Worm (Caenorhabditis elegans): ENCODE measurements around the gene col-111.

The col-111 gene

ce11 chrIV:4623852-4624251, 33.9 kb downstream of the col-111 start:
- no peak for TF ChIP-seq efl-1 (optimal IDR thresholded peaks at IDR 0.05)
- TF ChIP-seq efl-1 (GFP tag; optimal IDR thresholded peaks at IDR 0.05 in 1 of 2): peak in 1 of 2 experiments; percentile 41
- no peak for TF ChIP-seq snu-23 (GFP tag; optimal IDR thresholded peaks at IDR 0.05)

- no peak for TF ChIP-seq nhr-237 (tag; optimal IDR thresholded peaks at IDR 0.05)
- peak; percentile 86 for TF ChIP-seq fkh-8 (tag; optimal IDR thresholded peaks at IDR 0.05)
- TF ChIP-seq nhr-71 (tag; optimal IDR thresholded peaks at IDR 0.05): peak; percentile 59
- peak; percentile 66 for TF ChIP-seq egl-13 (tag; optimal IDR thresholded peaks at IDR 0.05)
- peak; percentile 72 for TF ChIP-seq nhr-47 (tag; optimal IDR thresholded peaks at IDR 0.05)
- peak; percentile 17 for TF ChIP-seq jun-1 (tag; optimal IDR thresholded peaks at IDR 0.05)
- peak; percentile 32 for TF ChIP-seq sox-4 (tag; optimal IDR thresholded peaks at IDR 0.05)
- TF ChIP-seq efl-1 (optimal IDR thresholded peaks at IDR 0.05): no peak
- no peak for TF ChIP-seq efl-1 (GFP tag; optimal IDR thresholded peaks at IDR 0.05 in 1 of 2)
- peak; percentile 64 for TF ChIP-seq pax-3 (tag; optimal IDR thresholded peaks at IDR 0.05)
- TF ChIP-seq swsn-7 (tag; optimal IDR thresholded peaks at IDR 0.05): no peak
- TF ChIP-seq fkh-10 (GFP tag; optimal IDR thresholded peaks at IDR 0.05): peak; percentile 11
- TF ChIP-seq dsc-1 (tag; optimal IDR thresholded peaks at IDR 0.05): peak; percentile 96
- TF ChIP-seq lin-39 (tag; optimal IDR thresholded peaks at IDR 0.05): no peak
These were observed 44.3 kb downstream of the col-111 start for ce11 chrIV:4613516-4613915.

- no peak for TF ChIP-seq aly-2 (tag; optimal IDR thresholded peaks at IDR 0.05)
- TF ChIP-seq lin-14 (GFP tag; optimal IDR thresholded peaks at IDR 0.05): no peak
- no peak for TF ChIP-seq unc-98 (GFP tag; IDR thresholded peaks at IDR 0.05)
These were observed 45.2 kb downstream of the col-111 start for ce11 chrIV:4612597-4612996.

- TF ChIP-seq lsy-2 (tag; optimal IDR thresholded peaks at IDR 0.05): no peak
- TF ChIP-seq nhr-85 (tag): peak; percentile 62
- TF ChIP-seq vab-15 (tag; optimal IDR thresholded peaks at IDR 0.05): no peak
- TF ChIP-seq C34B4.2 (tag; optimal IDR thresholded peaks at IDR 0.05): no peak
- peak; percentile 61 for TF ChIP-seq pax-3 (tag; optimal IDR thresholded peaks at IDR 0.05)
- no peak for TF ChIP-seq pqm-1 (tag; optimal IDR thresholded peaks at IDR 0.05)
- no peak for TF ChIP-seq aly-2 (tag; optimal IDR thresholded peaks at IDR 0.05)
- TF ChIP-seq dsc-1 (tag; optimal IDR thresholded peaks at IDR 0.05): peak; percentile 61
- no peak for TF ChIP-seq hlh-17 (GFP tag; optimal IDR thresholded peaks at IDR 0.05; ENCODE audit: borderline replicate concordance)
- peak; percentile 48 for TF ChIP-seq fkh-8 (tag; optimal IDR thresholded peaks at IDR 0.05)
- TF ChIP-seq xbp-1 (tag; optimal IDR thresholded peaks at IDR 0.05): no peak
- TF ChIP-seq zip-4 (GFP tag; optimal IDR thresholded peaks at IDR 0.05): no peak
- no peak for TF ChIP-seq nhr-237 (tag; optimal IDR thresholded peaks at IDR 0.05)
- no peak for TF ChIP-seq lir-3 (tag; optimal IDR thresholded peaks at IDR 0.05; ENCODE audit: poor library complexity)
- TF ChIP-seq efl-1 (optimal IDR thresholded peaks at IDR 0.05): no peak
- peak in 1 of 2 experiments; percentile 39 for TF ChIP-seq efl-1 (GFP tag; optimal IDR thresholded peaks at IDR 0.05 in 1 of 2)
These were observed 46.0 kb downstream of the col-111 start for ce11 chrIV:4611740-4612139.

- TF ChIP-seq swsn-7 (tag; optimal IDR thresholded peaks at IDR 0.05) (no peak), efl-1 (optimal IDR thresholded peaks at IDR 0.05) (no peak), efl-1 (GFP tag; optimal IDR thresholded peaks at IDR 0.05 in 1 of 2) (no peak), mep-1 (tag; optimal IDR thresholded peaks at IDR 0.05) (no peak), snpc-4 (tag; optimal IDR thresholded peaks at IDR 0.05) (no peak), C04F5.9 (tag; optimal IDR thresholded peaks at IDR 0.05) (no peak), ztf-4 (tag; optimal IDR thresholded peaks at IDR 0.05) (no peak), pqm-1 (tag; optimal IDR thresholded peaks at IDR 0.05) (no peak)
These were observed 48.2 kb downstream of the col-111 start, which contains the start of gene col-110 for ce11 chrIV:4609568-4609967. TSS of gene col-110 (minus strand) at chrIV:4609668.

- TF ChIP-seq ceh-88 (GFP tag; IDR thresholded peaks at IDR 0.05) (no peak), ceh-8 (GFP tag; optimal IDR thresholded peaks at IDR 0.05) (no peak), ces-1 (GFP tag; optimal IDR thresholded peaks at IDR 0.05) (no peak), jun-1 (tag; optimal IDR thresholded peaks at IDR 0.05) (no peak), aly-2 (tag; optimal IDR thresholded peaks at IDR 0.05) (no peak), egl-13 (tag; optimal IDR thresholded peaks at IDR 0.05) (no peak), xbp-1 (tag; optimal IDR thresholded peaks at IDR 0.05) (no peak), C34B4.2 (tag; optimal IDR thresholded peaks at IDR 0.05) (no peak), alr-1 (tag; optimal IDR thresholded peaks at IDR 0.05; ENCODE audit: borderline replicate concordance) (no peak), ets-5 (GFP tag; IDR thresholded peaks at IDR 0.05) (no peak), fkh-10 (GFP tag; optimal IDR thresholded peaks at IDR 0.05) (no peak), nhr-84 (tag; optimal IDR thresholded peaks at IDR 0.05) (no peak), egl-27 (tag; optimal IDR thresholded peaks at IDR 0.05) (no peak)
These were observed 49.1 kb downstream of the col-111 start for ce11 chrIV:4608661-4609060.

All from whole organism, L1 larva.